Fruit fly (Drosophila melanogaster): Measurements from ENCODE around the gene grnd.
A peak's percentile ranks its signal among the peaks of the same experiment; 100 is the strongest.

grnd gene

dm6 chr2L:18455506-18456491 is 29.4 kb upstream of the grnd start (continued):
- TF ChIP-seq CG6792 (GFP tag; optimal IDR thresholded peaks at IDR 0.05) (peak; percentile 76), CG9139 (GFP tag; optimal IDR thresholded peaks at IDR 0.05) (peak; percentile 97), esn (GFP tag; optimal IDR thresholded peaks at IDR 0.05) (peak; percentile 49), CG3919 (GFP tag; optimal IDR thresholded peaks at IDR 0.05) (peak; percentile 86), CG10669 (GFP tag; optimal IDR thresholded peaks at IDR 0.05) (peak; percentile 99), CG34406 (GFP tag; optimal IDR thresholded peaks at IDR 0.05) (peak; percentile 83), OdsH (GFP tag; optimal IDR thresholded peaks at IDR 0.05) (peak; percentile 83), CG6163 (GFP tag; IDR thresholded peaks at IDR 0.05) (peak; percentile 100), Gug (GFP tag; IDR thresholded peaks at IDR 0.05) (peak; percentile 98), Hr4 (GFP tag; optimal IDR thresholded peaks at IDR 0.05) (peak; percentile 27), fd59A (GFP tag; optimal IDR thresholded peaks at IDR 0.05) (peak; percentile 88), CG11294 (GFP tag; IDR thresholded peaks at IDR 0.05) (peak; percentile 94), lz (GFP tag; optimal IDR thresholded peaks at IDR 0.05) (peak; percentile 34), CG16779 (tag; optimal IDR thresholded peaks at IDR 0.05) (peak; percentile 97), CG11762 (GFP tag; optimal IDR thresholded peaks at IDR 0.05; ENCODE audit: insufficient read depth) (peak; percentile 92), Sox102F (GFP tag; optimal IDR thresholded peaks at IDR 0.05) (peak; percentile 18), CG32006 (GFP tag; optimal IDR thresholded peaks at IDR 0.05) (peak; percentile 98), net (GFP tag; optimal IDR thresholded peaks at IDR 0.05) (peak; percentile 93), fd85E (GFP tag; optimal IDR thresholded peaks at IDR 0.05) (peak; percentile 77)

- TF ChIP-seq dsx (GFP tag; optimal IDR thresholded peaks at IDR 0.05; ENCODE audit: poor library complexity, severe bottlenecking) (peak; percentile 67), Eip75B (GFP tag; optimal IDR thresholded peaks at IDR 0.05) (peak; percentile 21), OdsH (GFP tag; optimal IDR thresholded peaks at IDR 0.05) (no peak), CG6276 (GFP tag; optimal IDR thresholded peaks at IDR 0.05) (peak; percentile 47), Ets96B (tag; optimal IDR thresholded peaks at IDR 0.05) (peak; percentile 13), Sox14 (GFP tag; optimal IDR thresholded peaks at IDR 0.05) (peak; percentile 58), CG31627 (GFP tag; optimal IDR thresholded peaks at IDR 0.05) (no peak), net (GFP tag; optimal IDR thresholded peaks at IDR 0.05) (peak; percentile 17), Met (GFP tag; optimal IDR thresholded peaks at IDR 0.05) (peak; percentile 11), CG8119 (GFP tag; IDR thresholded peaks at IDR 0.05) (peak; percentile 64), salr (GFP tag; optimal IDR thresholded peaks at IDR 0.05) (peak in 1 of 2 experiments; percentile 33), pdm3 (GFP tag; optimal IDR thresholded peaks at IDR 0.05) (no peak), Gug (GFP tag; IDR thresholded peaks at IDR 0.05) (no peak), acj6 (GFP tag; optimal IDR thresholded peaks at IDR 0.05) (no peak), Eip93F (GFP tag; optimal IDR thresholded peaks at IDR 0.05) (peak; percentile 53), Smox (GFP tag; optimal IDR thresholded peaks at IDR 0.05) (no peak), CG4318 (GFP tag; optimal IDR thresholded peaks at IDR 0.05) (no peak), CG6792 (GFP tag; optimal IDR thresholded peaks at IDR 0.05) (no peak), CG34406 (GFP tag; optimal IDR thresholded peaks at IDR 0.05) (peak; percentile 22), spab (GFP tag; optimal IDR thresholded peaks at IDR 0.05) (peak; percentile 11), fd85E (GFP tag; optimal IDR thresholded peaks at IDR 0.05) (no peak), svp (GFP tag) (peak; percentile 95), CG10669 (GFP tag; optimal IDR thresholded peaks at IDR 0.05) (peak; percentile 27), achi (GFP tag; optimal IDR thresholded peaks at IDR 0.05) (no peak), CG7368 (GFP tag; optimal IDR thresholded peaks at IDR 0.05) (no peak), Hr39 (GFP tag; optimal IDR thresholded peaks at IDR 0.05) (no peak), lz (GFP tag; optimal IDR thresholded peaks at IDR 0.05) (no peak), CG1621 (tag; optimal IDR thresholded peaks at IDR 0.05) (peak; percentile 57), CG6854 (GFP tag; optimal IDR thresholded peaks at IDR 0.05) (peak; percentile 1), CG3919 (GFP tag; optimal IDR thresholded peaks at IDR 0.05) (peak; percentile 31), topi (GFP tag; optimal IDR thresholded peaks at IDR 0.05) (no peak), CG8632 (GFP tag; optimal IDR thresholded peaks at IDR 0.05) (peak; percentile 5), CG8319 (GFP tag; optimal IDR thresholded peaks at IDR 0.05) (no peak), CG11762 (GFP tag; optimal IDR thresholded peaks at IDR 0.05; ENCODE audit: insufficient read depth) (no peak), fkh (GFP tag; optimal IDR thresholded peaks at IDR 0.05) (no peak), Sox102F (GFP tag; optimal IDR thresholded peaks at IDR 0.05) (peak; percentile 44), esn (GFP tag; optimal IDR thresholded peaks at IDR 0.05) (no peak), eg (GFP tag; IDR thresholded peaks at IDR 0.05) (peak; percentile 69; the same call in 2 of the 3 replicates)
Measured at dm6 chr2L:18456932-18457583, 28.2 kb upstream of the grnd start.

Data from whole organism, prepupa.